Fruit fly (Drosophila melanogaster): Measurements from ENCODE around the gene Dop1R1.

Dop1R1 gene

DNA sequence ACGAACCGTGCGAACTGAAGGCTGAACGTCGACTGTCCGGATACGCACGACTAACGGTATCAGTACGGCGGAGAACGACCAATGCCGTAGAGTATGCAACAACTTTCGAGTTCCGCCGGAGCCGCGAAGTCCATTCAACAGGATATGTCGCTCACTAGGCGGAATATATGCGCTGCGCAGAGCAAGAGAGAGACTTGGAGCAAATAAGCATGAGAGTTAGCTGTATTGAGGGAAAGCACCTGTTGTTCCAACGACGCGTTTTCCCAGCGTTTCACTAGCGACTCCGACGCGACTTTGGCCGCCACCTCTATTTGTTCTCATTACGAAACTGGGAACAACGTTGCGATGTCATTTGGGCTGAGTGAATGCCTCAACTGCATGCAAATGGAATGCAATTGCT is at the start of gene Dop1R1:
TSS of gene Dop1R1 (minus strand) at position 35 of the 400 bp plus-strand sequence.
- TF ChIP-seq CG12605 (GFP tag; IDR thresholded peaks at IDR 0.05): peak; percentile 92
- TF ChIP-seq D1 (tag; optimal IDR thresholded peaks at IDR 0.05): no peak

dm6 chr3R:14262087-14262486 is 47.5 kb upstream of the Dop1R1 start, which contains the start of the genes CG14839 and CG14841:
Gene CG14839, plus strand, starts transcription at chr3R:14262387.
Gene CG14841, minus strand, starts transcription at chr3R:14262418.
- TF ChIP-seq EcR (GFP tag; optimal IDR thresholded peaks at IDR 0.05): no peak
- TF ChIP-seq CG34367 (tag; optimal IDR thresholded peaks at IDR 0.05): no peak
- no peak for TF ChIP-seq Ets98B (GFP tag; IDR thresholded peaks at IDR 0.05)
- TF ChIP-seq CG8159 (tag; optimal IDR thresholded peaks at IDR 0.05): no peak
- TF ChIP-seq Pif1A (GFP tag; optimal IDR thresholded peaks at IDR 0.05): no peak
- TF ChIP-seq rn (GFP tag; IDR thresholded peaks at IDR 0.05): no peak
- TF ChIP-seq CG15710 (tag; optimal IDR thresholded peaks at IDR 0.05): no peak
- no peak for TF ChIP-seq CG8301 (tag; optimal IDR thresholded peaks at IDR 0.05)
- no peak for TF ChIP-seq Snoo (tag; optimal IDR thresholded peaks at IDR 0.05)

DNA sequence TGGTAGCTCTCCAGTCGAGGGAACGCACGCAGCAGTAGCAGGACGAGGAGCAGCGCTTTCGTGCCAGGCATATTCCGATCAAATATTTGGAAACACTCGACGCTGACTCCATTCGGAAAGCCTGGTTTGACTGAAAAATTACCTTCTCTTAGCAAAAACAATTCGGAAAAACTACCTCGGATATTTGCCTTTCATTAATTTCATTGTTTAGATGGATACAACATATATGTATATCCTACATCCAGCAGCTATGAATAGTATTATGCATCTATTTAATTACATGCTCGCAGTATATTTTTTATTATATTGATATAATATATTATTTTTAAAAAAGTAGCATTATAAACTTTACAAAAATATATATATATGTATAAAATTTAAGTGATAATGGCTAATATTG is 46.5 kb upstream of the Dop1R1 start, which contains the start of gene CG14840:
TSS of gene CG14840 (minus strand) at position 101 of the 400 bp plus-strand sequence.
- no peak for TF ChIP-seq gl (tag; optimal IDR thresholded peaks at IDR 0.05)
- no peak for TF ChIP-seq CG12605 (GFP tag; IDR thresholded peaks at IDR 0.05)
- TF ChIP-seq CG14655 (GFP tag; optimal IDR thresholded peaks at IDR 0.05): no peak
- no peak for TF ChIP-seq CG8301 (tag; optimal IDR thresholded peaks at IDR 0.05)

- TF ChIP-seq CG34367 (tag; optimal IDR thresholded peaks at IDR 0.05) (no peak), CG32121 (GFP tag; IDR thresholded peaks at IDR 0.05) (no peak), fd96Ca (GFP tag; IDR thresholded peaks at IDR 0.05) (no peak), CG8159 (tag; optimal IDR thresholded peaks at IDR 0.05) (no peak), Pif1B (GFP tag; optimal IDR thresholded peaks at IDR 0.05) (no peak), CG8301 (tag; optimal IDR thresholded peaks at IDR 0.05) (no peak), CG13204 (GFP tag; optimal IDR thresholded peaks at IDR 0.05) (no peak), CG15710 (tag; optimal IDR thresholded peaks at IDR 0.05) (no peak), CG14655 (GFP tag; optimal IDR thresholded peaks at IDR 0.05) (no peak)
Measured at dm6 chr3R:14259821-14260220, 45.2 kb upstream of the Dop1R1 start, which contains the start of gene MetRS-m. Gene MetRS-m, minus strand, starts transcription at chr3R:14259991.

dm6 chr3R:14255808-14256207 is 41.2 kb upstream of the Dop1R1 start, which contains the start of gene CG43179:
Gene CG43179, plus strand, starts transcription at chr3R:14256108.
- no peak for TF ChIP-seq CG10348 (GFP tag; IDR thresholded peaks at IDR 0.05)
- TF ChIP-seq CG34367 (tag; optimal IDR thresholded peaks at IDR 0.05): no peak
- TF ChIP-seq fd96Ca (GFP tag; IDR thresholded peaks at IDR 0.05): no peak
- no peak for TF ChIP-seq rn (GFP tag; IDR thresholded peaks at IDR 0.05)

DNA sequence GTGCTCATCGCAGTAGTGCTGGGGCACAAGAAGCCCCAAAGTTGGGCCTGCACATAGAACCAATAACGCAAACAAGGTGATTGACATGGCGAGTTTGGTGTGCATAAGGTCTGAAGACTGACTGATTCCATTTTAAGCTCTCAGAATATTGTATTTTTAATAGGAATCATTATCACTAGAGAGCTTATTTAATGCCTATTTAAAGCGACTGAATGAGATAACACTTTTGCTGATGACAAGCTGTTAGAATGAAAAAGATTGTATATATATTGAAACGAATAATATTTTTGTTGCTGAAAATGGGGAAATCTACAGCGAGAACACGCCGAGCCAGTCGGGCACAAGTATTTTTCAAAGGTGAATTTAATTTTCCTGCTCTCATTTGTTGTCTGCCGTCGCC is 30.8 kb upstream of the Dop1R1 start, which contains the start of gene CG9616:
TSS of gene CG9616 (minus strand) at position 101 of the 400 bp plus-strand sequence.
- TF ChIP-seq D1 (tag; optimal IDR thresholded peaks at IDR 0.05): no peak
- TF ChIP-seq CG12605 (GFP tag; IDR thresholded peaks at IDR 0.05): no peak
- TF ChIP-seq CG32121 (GFP tag; IDR thresholded peaks at IDR 0.05): no peak
- TF ChIP-seq Ets98B (GFP tag; IDR thresholded peaks at IDR 0.05): no peak
- TF ChIP-seq CG13204 (GFP tag; optimal IDR thresholded peaks at IDR 0.05): no peak
- TF ChIP-seq CG8301 (tag; optimal IDR thresholded peaks at IDR 0.05): no peak
- TF ChIP-seq gl (tag; optimal IDR thresholded peaks at IDR 0.05): no peak
- TF ChIP-seq CG14655 (GFP tag; optimal IDR thresholded peaks at IDR 0.05): no peak
- no peak for TF ChIP-seq EcR (GFP tag; optimal IDR thresholded peaks at IDR 0.05)
- no peak for TF ChIP-seq CG10348 (GFP tag; IDR thresholded peaks at IDR 0.05)
- no peak for TF ChIP-seq CG34367 (tag; optimal IDR thresholded peaks at IDR 0.05)
- no peak for TF ChIP-seq CG8159 (tag; optimal IDR thresholded peaks at IDR 0.05)
- TF ChIP-seq rn (GFP tag; IDR thresholded peaks at IDR 0.05): no peak
- no peak for TF ChIP-seq CG17806 (tag; optimal IDR thresholded peaks at IDR 0.05)
- no peak for TF ChIP-seq fd96Ca (GFP tag; IDR thresholded peaks at IDR 0.05)
- TF ChIP-seq Pif1A (GFP tag; optimal IDR thresholded peaks at IDR 0.05): no peak
- no peak for TF ChIP-seq CG9948 (tag; optimal IDR thresholded peaks at IDR 0.05)
- TF ChIP-seq Pif1B (GFP tag; optimal IDR thresholded peaks at IDR 0.05): no peak

DNA sequence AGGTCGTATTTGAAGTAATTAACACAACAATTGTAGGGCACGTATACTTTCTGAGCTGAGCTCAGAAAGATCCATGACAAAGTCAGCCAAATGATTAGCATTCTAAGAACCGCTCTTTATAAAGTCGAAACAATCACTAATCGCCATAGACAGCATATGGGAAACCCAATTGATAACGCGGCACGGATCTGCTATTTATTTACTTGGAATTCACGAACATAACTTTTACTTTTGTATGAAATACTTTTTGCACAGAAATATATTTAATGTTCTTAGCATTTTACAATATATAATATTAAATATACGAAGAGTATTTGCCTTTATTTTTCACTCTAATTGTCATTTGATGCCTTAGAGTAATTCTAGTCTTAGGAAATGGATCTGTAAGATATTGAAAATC is 30.0 kb upstream of the Dop1R1 start, which contains the start of gene CG43291:
TSS of gene CG43291 (minus strand) at position 101 of the 400 bp plus-strand sequence.
- TF ChIP-seq CG9948 (tag; optimal IDR thresholded peaks at IDR 0.05): no peak
- no peak for TF ChIP-seq CG4496 (GFP tag; IDR thresholded peaks at IDR 0.05)

DNA sequence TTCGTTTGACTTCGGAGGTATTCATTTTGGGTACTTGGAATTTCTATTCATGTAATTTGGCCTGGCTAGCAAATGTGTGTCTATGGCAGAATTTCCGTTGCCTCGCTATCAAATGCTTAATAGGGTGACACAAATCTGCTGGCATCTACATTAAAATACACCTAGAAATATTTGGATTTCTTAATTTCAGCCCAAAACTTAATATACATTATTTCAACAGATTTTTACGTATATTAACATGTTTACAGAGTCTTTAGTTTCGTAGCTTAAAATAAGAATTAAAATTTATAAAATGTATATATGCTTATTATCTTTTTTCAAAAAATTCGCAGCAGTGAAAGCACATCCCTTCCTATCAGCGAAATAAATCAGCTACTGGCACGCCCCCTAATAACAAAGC is 14.4 kb upstream of the Dop1R1 start, which contains the start of gene CG9624:
TSS of gene CG9624 (minus strand) at position 101 of the 400 bp plus-strand sequence.
- TF ChIP-seq fd96Ca (GFP tag; IDR thresholded peaks at IDR 0.05): no peak
- no peak for TF ChIP-seq D1 (tag; optimal IDR thresholded peaks at IDR 0.05)
- TF ChIP-seq CG34367 (tag; optimal IDR thresholded peaks at IDR 0.05): no peak
- no peak for TF ChIP-seq CG14655 (GFP tag; optimal IDR thresholded peaks at IDR 0.05)
- no peak for TF ChIP-seq CG15710 (tag; optimal IDR thresholded peaks at IDR 0.05)
- TF ChIP-seq Snoo (tag; optimal IDR thresholded peaks at IDR 0.05): no peak
- no peak for TF ChIP-seq Ets98B (GFP tag; IDR thresholded peaks at IDR 0.05)
- TF ChIP-seq CG4496 (GFP tag; IDR thresholded peaks at IDR 0.05): no peak
- TF ChIP-seq CG8159 (tag; optimal IDR thresholded peaks at IDR 0.05): no peak
- no peak for TF ChIP-seq CG12605 (GFP tag; IDR thresholded peaks at IDR 0.05)
- TF ChIP-seq CG13204 (GFP tag; optimal IDR thresholded peaks at IDR 0.05): no peak
- TF ChIP-seq CG10348 (GFP tag; IDR thresholded peaks at IDR 0.05): no peak
- no peak for TF ChIP-seq gl (tag; optimal IDR thresholded peaks at IDR 0.05)
- no peak for TF ChIP-seq CG17806 (tag; optimal IDR thresholded peaks at IDR 0.05)
- no peak for TF ChIP-seq CG8301 (tag; optimal IDR thresholded peaks at IDR 0.05)
- TF ChIP-seq rn (GFP tag; IDR thresholded peaks at IDR 0.05): no peak

Data from whole organism, pupa.